Worm (Caenorhabditis elegans): ENCODE results near the gene C33D9.6.

DNA sequence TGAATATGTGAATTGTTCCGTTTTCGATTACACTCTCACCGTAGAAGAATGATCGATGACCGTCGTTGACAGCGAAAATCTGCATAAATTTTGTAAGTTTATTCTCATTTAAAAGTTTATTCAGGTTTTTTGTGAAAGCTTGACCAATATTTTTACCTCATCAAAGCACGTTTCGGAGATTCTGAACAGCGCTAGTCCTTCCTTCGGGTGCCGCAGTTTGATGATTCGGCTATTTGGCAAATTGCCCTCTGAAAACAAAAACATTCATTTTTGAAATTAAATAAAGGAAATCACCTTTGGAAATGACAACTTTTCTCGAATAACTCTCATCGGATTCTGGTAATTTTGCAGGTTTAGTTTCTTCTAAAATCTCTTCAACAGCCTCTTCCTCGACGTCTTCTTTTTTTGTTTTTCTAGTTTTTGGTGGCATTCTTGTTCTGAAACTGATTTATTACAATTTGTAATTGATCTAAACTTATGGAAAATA lies 37.0 kb downstream of the C33D9.6 start, which contains the start of gene F21D5.6:
- no peak for TF ChIP-seq snpc-4 (tag; optimal IDR thresholded peaks at IDR 0.05)
- TF ChIP-seq lin-39 (tag; optimal IDR thresholded peaks at IDR 0.05) = no peak
- no peak for TF ChIP-seq ama-1 (optimal IDR thresholded peaks at IDR 0.05)
- no peak for TF ChIP-seq lsy-2 (tag; optimal IDR thresholded peaks at IDR 0.05)
- TF ChIP-seq unc-39 (tag; optimal IDR thresholded peaks at IDR 0.05) = no peak
